Worm (Caenorhabditis elegans) whole organism, L4/young adult: ENCODE results near the gene clec-73.

Experiments
- W03F9.2 ChIP-seq: fragments of 150-350 bp; optimal IDR thresholded peaks from 2 replicates; lab custom pipeline; 2014; ENCODE audit warnings: missing biosample characterization, missing genetic modification characterization
- dao-5 ChIP-seq: sonication (generic microtip); optimal IDR thresholded peaks from 2 replicates; lab custom pipeline; 2016; ENCODE audit warnings: missing genotype, missing genetic modification characterization, moderate library complexity, missing compliant biosample characterization
- him-1 ChIP-seq: sonication (generic microtip); optimal IDR thresholded peaks from 2 replicates; lab custom pipeline; 2016; ENCODE audit warnings: missing genotype, missing genetic modification reagents, missing genetic modification characterization, missing compliant biosample characterization

DNA sequence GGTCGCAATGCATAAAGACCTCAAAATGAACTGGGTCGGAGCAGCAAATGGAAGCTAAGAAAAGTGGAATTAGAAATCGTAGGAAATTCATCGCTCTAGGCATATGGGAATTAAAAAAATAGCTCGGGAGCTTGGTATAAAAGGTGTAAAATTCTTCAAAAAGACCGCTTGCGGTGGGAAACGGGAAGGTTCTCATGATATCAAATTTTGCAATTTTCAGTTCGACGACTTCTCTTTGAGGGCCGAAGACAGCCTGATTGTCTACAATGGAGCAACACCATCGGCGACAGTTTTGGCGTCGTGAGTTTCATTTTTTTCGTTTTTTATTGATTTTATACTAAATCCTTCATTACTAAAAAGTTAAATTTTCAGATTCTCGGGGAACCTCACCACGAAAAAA is 42.5 kb upstream of the clec-73 start, which contains the start of gene F47C12.8:
- TF ChIP-seq him-1 (tag; lab: Kevin White, UChicago) (no peak), dao-5 (tag; lab: Kevin White, UChicago) (no peak), W03F9.2 (tag; lab: Kevin White, UChicago) (no peak)
